Fruit fly (Drosophila melanogaster): ENCODE data around the gene Vps24.

The Vps24 gene

dm6 chr3R:4311067-4311723, 448 bp upstream of the Vps24 start, which contains the start of gene Suv3 (continued):
- no peak for TF ChIP-seq Awh (GFP tag; IDR thresholded peaks at IDR 0.05)
- TF ChIP-seq CG17361 (GFP tag; IDR thresholded peaks at IDR 0.05), result peak; percentile 85
- TF ChIP-seq Hand (GFP tag; optimal IDR thresholded peaks at IDR 0.05), result no peak
- no peak for TF ChIP-seq gt (GFP tag; IDR thresholded peaks at IDR 0.05)
- TF ChIP-seq Mes4 (GFP tag; optimal IDR thresholded peaks at IDR 0.05), result no peak
- no peak for TF ChIP-seq Asciz (GFP tag; optimal IDR thresholded peaks at IDR 0.05)
- TF ChIP-seq salm (tag; optimal IDR thresholded peaks at IDR 0.05), result no peak
- peak; percentile 22 for TF ChIP-seq CG16815 (GFP tag; optimal IDR thresholded peaks at IDR 0.05)
- no peak for TF ChIP-seq Fer2 (tag; optimal IDR thresholded peaks at IDR 0.05)
- TF ChIP-seq dm (GFP tag; optimal IDR thresholded peaks at IDR 0.05), result peak; percentile 44
- TF ChIP-seq CG10979 (tag; optimal IDR thresholded peaks at IDR 0.05), result peak; percentile 48
- no peak for TF ChIP-seq CG8290 (GFP tag; optimal IDR thresholded peaks at IDR 0.05)
- TF ChIP-seq CG8290 (tag; optimal IDR thresholded peaks at IDR 0.05), result no peak
- no peak for TF ChIP-seq CG33213 (GFP tag; optimal IDR thresholded peaks at IDR 0.05)
- no peak for TF ChIP-seq dimm (GFP tag; IDR thresholded peaks at IDR 0.05)
- no peak for TF ChIP-seq cas (GFP tag; IDR thresholded peaks at IDR 0.05)
- peak; percentile 28 for TF ChIP-seq CG30403 (GFP tag; optimal IDR thresholded peaks at IDR 0.05)
- TF ChIP-seq CG6254 (GFP tag; optimal IDR thresholded peaks at IDR 0.05), result no peak
- TF ChIP-seq Doc3 (GFP tag; IDR thresholded peaks at IDR 0.05; ENCODE audit: partially characterized antibody), result peak; percentile 25; the same call in 1 of the 3 replicates
- TF ChIP-seq CG1647 (GFP tag; optimal IDR thresholded peaks at IDR 0.05), result no peak
- TF ChIP-seq cg (GFP tag; optimal IDR thresholded peaks at IDR 0.05), result no peak
- peak; percentile 7 for TF ChIP-seq CG3281 (GFP tag; optimal IDR thresholded peaks at IDR 0.05)
- no peak for TF ChIP-seq CG11456 (GFP tag; IDR thresholded peaks at IDR 0.05)
- no peak for TF ChIP-seq jigr1 (GFP tag; IDR thresholded peaks at IDR 0.05)
- no peak for TF ChIP-seq CG1024 (GFP tag; IDR thresholded peaks at IDR 0.05)
- TF ChIP-seq lilli (GFP tag; optimal IDR thresholded peaks at IDR 0.05), result no peak
- no peak for TF ChIP-seq shn (GFP tag; optimal IDR thresholded peaks at IDR 0.05)
- TF ChIP-seq CG34224 (GFP tag; IDR thresholded peaks at IDR 0.05; ENCODE audit: partially characterized antibody), result peak; percentile 38; the same call in 2 of the 3 replicates
- no peak for TF ChIP-seq ken (GFP tag; IDR thresholded peaks at IDR 0.05)
- TF ChIP-seq caup (GFP tag; optimal IDR thresholded peaks at IDR 0.05; ENCODE audit: severe bottlenecking), result peak; percentile 7
- TF ChIP-seq CG14860 (GFP tag; IDR thresholded peaks at IDR 0.05; ENCODE audit: partially characterized antibody), result no peak
- TF ChIP-seq NfI (GFP tag; optimal IDR thresholded peaks at IDR 0.05), result peak; percentile 20
- TF ChIP-seq unc-4 (GFP tag; IDR thresholded peaks at IDR 0.05; ENCODE audit: partially characterized antibody), result no peak
- TF ChIP-seq Spps (tag; optimal IDR thresholded peaks at IDR 0.05), result no peak
- TF ChIP-seq CG7786 (GFP tag; optimal IDR thresholded peaks at IDR 0.05), result no peak
- peak; percentile 60; the same call in 1 of the 2 replicates for TF ChIP-seq Ptx1 (GFP tag; IDR thresholded peaks at IDR 0.05)
- TF ChIP-seq row (GFP tag; IDR thresholded peaks at IDR 0.05), result peak; percentile 50
- TF ChIP-seq CG12071 (GFP tag; optimal IDR thresholded peaks at IDR 0.05), result no peak
- TF ChIP-seq cato (GFP tag; optimal IDR thresholded peaks at IDR 0.05; ENCODE audit: borderline replicate concordance), result no peak
- peak; percentile 5 for TF ChIP-seq trem (tag; optimal IDR thresholded peaks at IDR 0.05)
- TF ChIP-seq cwo (GFP tag; optimal IDR thresholded peaks at IDR 0.05), result no peak
- no peak for TF ChIP-seq NC2α (GFP tag; optimal IDR thresholded peaks at IDR 0.05)
- TF ChIP-seq scrt (GFP tag; optimal IDR thresholded peaks at IDR 0.05), result no peak
- no peak for TF ChIP-seq CG1603 (tag; optimal IDR thresholded peaks at IDR 0.05)
- 0 out of 2 replicates have a peak, but pooled peaks have one; percentile 39 for TF ChIP-seq ssp (GFP tag; IDR thresholded peaks at IDR 0.05)
- peak; percentile 47 for TF ChIP-seq CG10543 (GFP tag; optimal IDR thresholded peaks at IDR 0.05)
- no peak for TF ChIP-seq Stat92E (GFP tag; optimal IDR thresholded peaks at IDR 0.05)
- TF ChIP-seq CG17328 (GFP tag; IDR thresholded peaks at IDR 0.05), result peak; percentile 15; the same call in 1 of the 2 replicates
- 0 out of 4 replicates have a peak, but pooled peaks have one; percentile 14 for TF ChIP-seq chinmo (GFP tag; IDR thresholded peaks at IDR 0.05; ENCODE audit: partially characterized antibody)
